Fruit fly (Drosophila melanogaster) whole organism, embryonic: ENCODE data around the gene mahe.

Experiments used
- Antp ChIP-seq: fragments of 200-800 bp; sonication (Bioruptor generic); optimal IDR thresholded peaks from 3 replicates; lab custom pipeline; 2016; ENCODE audit warnings: missing biosample characterization, missing genetic modification characterization
- CG10209 ChIP-seq: fragments of 200-800 bp; sonication (Bioruptor generic); optimal IDR thresholded peaks from 3 replicates; lab custom pipeline; 2017; ENCODE audit warnings: missing biosample characterization, mild to moderate bottlenecking, missing genetic modification characterization, missing genetic modification reagents
- CG10321 ChIP-seq: fragments of 200-800 bp; sonication (Bioruptor generic); IDR thresholded peaks from 2 replicates; pipeline ENCODE4 v1.3.6; 2022; ENCODE audit warnings: missing biosample characterization, missing genetic modification characterization
- CG10565 ChIP-seq: fragments of 200-800 bp; sonication (Bioruptor generic); optimal IDR thresholded peaks from 3 replicates; lab custom pipeline; 2016; ENCODE audit warnings: missing biosample characterization, mild to moderate bottlenecking, missing genetic modification characterization
- CG11247 ChIP-seq: fragments of 200-800 bp; sonication (Bioruptor generic); IDR thresholded peaks from 2 replicates; pipeline ENCODE4 v1.3.6; 2022; ENCODE audit warnings: missing biosample characterization, missing genetic modification characterization
- CG12104 ChIP-seq: fragments of 200-800 bp; sonication (Bioruptor generic); optimal IDR thresholded peaks from 3 replicates; lab custom pipeline; 2016; ENCODE audit warnings: missing biosample characterization, missing genetic modification characterization
- CG1529 ChIP-seq: fragments of 200-800 bp; sonication (Bioruptor generic); optimal IDR thresholded peaks from 3 replicates; lab custom pipeline; 2018; ENCODE audit warnings: missing biosample characterization, missing genetic modification characterization
- CG17361 ChIP-seq: fragments of 200-800 bp; sonication (Bioruptor generic); IDR thresholded peaks from 3 replicates; pipeline ENCODE4 v1.3.6; 2022; ENCODE audit warnings: missing biosample characterization, missing genetic modification characterization
- CG17568 ChIP-seq: fragments of 200-800 bp; sonication (Bioruptor generic); optimal IDR thresholded peaks from 2 replicates; lab custom pipeline; 2018; ENCODE audit warnings: missing biosample characterization, mild to moderate bottlenecking, missing genetic modification characterization, moderate library complexity
- CG2199 ChIP-seq: fragments of 200-800 bp; sonication (Bioruptor generic); IDR thresholded peaks from 3 replicates; pipeline ENCODE4 v1.3.6; 2022; ENCODE audit warnings: missing biosample characterization, missing genetic modification characterization
- CG2889 ChIP-seq: fragments of 200-800 bp; sonication (Bioruptor generic); IDR thresholded peaks from 3 replicates; pipeline ENCODE4 v1.3.6; 2022; ENCODE audit warnings: missing biosample characterization, missing genetic modification characterization
- CG31224 ChIP-seq: fragments of 200-800 bp; sonication (Bioruptor generic); IDR thresholded peaks from 2 replicates; pipeline ENCODE4 v1.3.6; 2022; ENCODE audit warnings: missing biosample characterization, missing genetic modification characterization
- CG32532 ChIP-seq: fragments of 200-800 bp; sonication (Bioruptor generic); IDR thresholded peaks from 2 replicates; pipeline ENCODE4 v1.3.6; 2022; ENCODE audit warnings: missing biosample characterization, missing genetic modification characterization
- CG4617 ChIP-seq: fragments of 200-800 bp; sonication (Bioruptor generic); optimal IDR thresholded peaks from 3 replicates; lab custom pipeline; 2016; ENCODE audit warnings: missing biosample characterization, missing genetic modification characterization, borderline replicate concordance
- CG4820 ChIP-seq: fragments of 200-800 bp; sonication (Bioruptor generic); optimal IDR thresholded peaks from 3 replicates; lab custom pipeline; 2016; ENCODE audit warnings: missing biosample characterization, missing genetic modification characterization
- CG6272 ChIP-seq: fragments of 200-800 bp; sonication (Bioruptor generic); IDR thresholded peaks from 2 replicates; pipeline ENCODE4 v1.3.6; 2022; ENCODE audit warnings: missing biosample characterization, missing genetic modification characterization
- CG7745 ChIP-seq: fragments of 200-800 bp; sonication (Bioruptor generic); optimal IDR thresholded peaks from 2 replicates; lab custom pipeline; 2018; ENCODE audit warnings: missing biosample characterization, mild to moderate bottlenecking, missing genetic modification characterization, moderate library complexity
- CG7786 ChIP-seq: fragments of 200-800 bp; sonication (Bioruptor generic); optimal IDR thresholded peaks from 2 replicates; lab custom pipeline; 2016; ENCODE audit warnings: missing biosample characterization, missing genetic modification characterization
- CG9215 ChIP-seq: fragments of 200-800 bp; sonication (Bioruptor generic); IDR thresholded peaks from 2 replicates; pipeline ENCODE4 v1.3.6; 2022; ENCODE audit warnings: missing biosample characterization, missing genetic modification characterization
- Camta ChIP-seq: fragments of 200-800 bp; sonication (Bioruptor generic); optimal IDR thresholded peaks from 2 replicates; lab custom pipeline; 2016; ENCODE audit warnings: missing biosample characterization, missing genetic modification characterization
- CrebB ChIP-seq: fragments of 200-800 bp; sonication (Bioruptor generic); optimal IDR thresholded peaks from 3 replicates; lab custom pipeline; 2018; ENCODE audit warnings: missing biosample characterization, mild to moderate bottlenecking, missing genetic modification characterization
- ERR ChIP-seq: fragments of 200-800 bp; sonication (Bioruptor generic); optimal IDR thresholded peaks from 2 replicates; lab custom pipeline; 2016; ENCODE audit warnings: missing biosample characterization, missing genetic modification characterization
- HLH54F ChIP-seq: fragments of 200-800 bp; sonication (Bioruptor generic); optimal IDR thresholded peaks from 3 replicates; lab custom pipeline; 2016; ENCODE audit warnings: missing biosample characterization, missing genetic modification characterization
- HLHmδ ChIP-seq: fragments of 200-800 bp; sonication (Bioruptor generic); optimal IDR thresholded peaks from 2 replicates; lab custom pipeline; 2018; ENCODE audit warnings: missing biosample characterization, mild to moderate bottlenecking, missing genetic modification characterization, moderate library complexity
- HmgZ ChIP-seq: fragments of 200-800 bp; sonication (Bioruptor generic); optimal IDR thresholded peaks from 2 replicates; lab custom pipeline; 2018; ENCODE audit warnings: missing biosample characterization, mild to moderate bottlenecking, missing genetic modification characterization
- Hr78 ChIP-seq, 2 experiments: fragments of 200-800 bp in 1 of 2; fragments of >200 bp in 1 of 2; sonication (Bioruptor generic) in 1 of 2; optimal IDR thresholded peaks; 2 replicates each; lab custom pipeline; 2017 to 2019; ENCODE audit warnings: missing biosample characterization in 2 of 2, missing genetic modification characterization in 2 of 2, mild to moderate bottlenecking in 1 of 2, moderate library complexity in 1 of 2
- Lpt ChIP-seq: fragments of >200 bp; optimal IDR thresholded peaks from 2 replicates; lab custom pipeline; 2018; ENCODE audit warnings: missing biosample characterization, missing genetic modification characterization
- Nf-YB ChIP-seq: fragments of 200-800 bp; sonication (Bioruptor generic); optimal IDR thresholded peaks from 3 replicates; lab custom pipeline; 2019; ENCODE audit warnings: missing biosample characterization, mild to moderate bottlenecking, missing genetic modification characterization, moderate library complexity
- Side ChIP-seq: fragments of 200-800 bp; sonication (Bioruptor generic); optimal IDR thresholded peaks from 2 replicates; lab custom pipeline; 2016; ENCODE audit warnings: missing biosample characterization, missing genetic modification characterization
- Tbp ChIP-seq: fragments of >200 bp; optimal IDR thresholded peaks from 2 replicates; lab custom pipeline; 2018; ENCODE audit warnings: missing biosample characterization, missing genetic modification characterization
- caup ChIP-seq: fragments of 200-800 bp; sonication (Bioruptor generic); optimal IDR thresholded peaks from 3 replicates; lab custom pipeline; 2017; ENCODE audit warnings: missing biosample characterization, mild to moderate bottlenecking, missing genetic modification characterization, moderate library complexity; ENCODE audit not compliant: severe bottlenecking
- chm ChIP-seq: fragments of 200-800 bp; sonication (Bioruptor generic); IDR thresholded peaks from 2 replicates; pipeline ENCODE4 v1.3.6; 2022; ENCODE audit warnings: missing biosample characterization, missing genetic modification characterization
- crol ChIP-seq: fragments of 200-800 bp; sonication (Bioruptor generic); IDR thresholded peaks from 2 replicates; pipeline ENCODE4 v1.3.6; 2022; ENCODE audit warnings: missing biosample characterization, missing genetic modification characterization
- dan ChIP-seq: fragments of 200-800 bp; sonication (Bioruptor generic); IDR thresholded peaks from 2 replicates; pipeline ENCODE4 v1.3.6; 2022; ENCODE audit warnings: missing biosample characterization, missing genetic modification characterization
- danr ChIP-seq: fragments of 200-800 bp; sonication (Bioruptor generic); IDR thresholded peaks from 2 replicates; pipeline ENCODE4 v1.3.6; 2022; ENCODE audit warnings: missing biosample characterization, missing genetic modification characterization
- disco-r ChIP-seq: fragments of 200-800 bp; sonication (Bioruptor generic); optimal IDR thresholded peaks from 2 replicates; lab custom pipeline; 2016; ENCODE audit warnings: missing biosample characterization, missing genetic modification characterization
- dm ChIP-seq: fragments of 200-800 bp; sonication (Bioruptor generic); optimal IDR thresholded peaks from 3 replicates; lab custom pipeline; 2016; ENCODE audit warnings: missing biosample characterization, missing genetic modification characterization
- dpn ChIP-seq, 2 experiments: fragments of 200-800 bp; sonication (Bioruptor generic); optimal IDR thresholded peaks; 3 replicates each; lab custom pipeline; 2016; ENCODE audit warnings: missing biosample characterization in 2 of 2, missing genetic modification characterization in 2 of 2
- hb ChIP-seq: fragments of 200-800 bp; sonication (Bioruptor generic); IDR thresholded peaks from 3 replicates; pipeline ENCODE4 v1.3.6; 2022; ENCODE audit warnings: missing biosample characterization, missing genetic modification characterization; ENCODE audit not compliant: partially characterized antibody
- lab ChIP-seq: fragments of 200-800 bp; sonication (Bioruptor generic); optimal IDR thresholded peaks from 3 replicates; lab custom pipeline; 2017; ENCODE audit warnings: missing biosample characterization, missing genetic modification characterization, mild to moderate bottlenecking, moderate library complexity, missing genetic modification reagents
- mirr ChIP-seq: fragments of 200-800 bp; sonication (Bioruptor generic); optimal IDR thresholded peaks from 3 replicates; lab custom pipeline; 2018; ENCODE audit warnings: missing biosample characterization, mild to moderate bottlenecking, missing genetic modification characterization
- nerfin-1 ChIP-seq: fragments of 200-800 bp; sonication (Bioruptor generic); optimal IDR thresholded peaks from 3 replicates; lab custom pipeline; 2019; ENCODE audit warnings: missing biosample characterization, mild to moderate bottlenecking, missing genetic modification characterization, moderate library complexity
- org-1 ChIP-seq: fragments of 200-800 bp; sonication (Bioruptor generic); optimal IDR thresholded peaks from 2 replicates; lab custom pipeline; 2017; ENCODE audit warnings: missing biosample characterization, missing genetic modification characterization
- psq ChIP-seq: fragments of 200-800 bp; sonication (Bioruptor generic); optimal IDR thresholded peaks from 2 replicates; lab custom pipeline; 2017; ENCODE audit warnings: missing biosample characterization, missing genetic modification characterization
- salm ChIP-seq: fragments of 200-800 bp; sonication (Bioruptor generic); optimal IDR thresholded peaks from 2 replicates; lab custom pipeline; 2018; ENCODE audit warnings: missing biosample characterization, mild to moderate bottlenecking, missing genetic modification characterization
- sc ChIP-seq, 3 experiments: fragments of >200 bp in 2 of 3; fragments of 200-800 bp in 1 of 3; sonication (Bioruptor generic) in 1 of 3; optimal IDR thresholded peaks; 2 replicates in 2 of 3; 3 replicates in 1 of 3; lab custom pipeline; 2017; ENCODE audit warnings: mild to moderate bottlenecking in 1 of 3, missing biosample characterization in 1 of 3, missing genetic modification characterization in 1 of 3, missing genetic modification reagents in 1 of 3
- sens ChIP-seq: fragments of 200-800 bp; sonication (Bioruptor generic); peaks from one replicate; lab custom pipeline; 2016; ENCODE audit warnings: missing biosample characterization, missing genetic modification characterization
- tgo ChIP-seq: fragments of 200-800 bp; sonication (Bioruptor generic); IDR thresholded peaks from 3 replicates; pipeline ENCODE4 v1.3.6; 2022; ENCODE audit warnings: missing biosample characterization, missing genetic modification characterization
- yki ChIP-seq: fragments of >200 bp; optimal IDR thresholded peaks from 3 replicates; lab custom pipeline; 2018
- zfh2 ChIP-seq: fragments of 200-800 bp; sonication (Bioruptor generic); optimal IDR thresholded peaks from 2 replicates; lab custom pipeline; 2016; ENCODE audit warnings: missing biosample characterization, missing genetic modification characterization

The mahe gene

DNA sequence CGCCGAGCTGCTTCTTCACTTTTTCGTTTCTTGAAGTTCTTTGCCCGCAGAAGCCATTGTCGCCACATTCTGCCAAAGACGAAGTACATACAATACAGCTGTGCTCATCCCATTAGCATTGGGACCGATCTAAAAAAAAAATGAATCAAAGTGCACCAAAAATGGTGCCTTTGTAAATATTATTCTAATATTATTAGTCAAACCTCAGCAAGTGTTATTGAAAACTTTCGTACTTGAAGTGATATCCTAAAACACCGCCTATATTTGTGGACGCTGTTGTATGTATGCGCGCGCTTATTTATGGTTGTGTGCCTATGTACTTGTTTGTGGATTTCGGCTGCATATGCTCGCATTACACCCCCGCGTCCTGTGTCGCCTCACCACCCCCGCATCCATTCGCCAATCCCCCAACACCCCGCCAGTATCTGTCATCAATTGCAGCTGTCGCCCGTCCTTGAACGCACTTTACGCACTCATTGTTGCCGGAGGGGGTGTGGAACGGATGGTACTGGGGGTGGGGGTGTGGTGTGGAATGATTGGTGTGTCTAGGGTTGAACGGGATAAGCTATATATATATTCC is 41.3 kb upstream of the mahe start (continued):
- no peak for TF ChIP-seq Tbp (GFP tag; lab: Kevin White, UChicago)
- peak; percentile 83 for TF ChIP-seq CG17568 (GFP tag; lab: Kevin White, UChicago)
- TF ChIP-seq chm (GFP tag; lab: Robert Waterston, UW): peak; percentile 90
- peak; percentile 80 for TF ChIP-seq salm
- peak; percentile 87 for TF ChIP-seq caup
- peak; percentile 76 for TF ChIP-seq CG32532 (GFP tag; lab: Robert Waterston, UW)
- TF ChIP-seq CG10321: peak; percentile 49; the same call in 1 of the 2 replicates
- TF ChIP-seq CG7745 (tag; lab: Kevin White, UChicago): no peak
- peak; percentile 52 for TF ChIP-seq CG9215 (GFP tag; lab: Robert Waterston, UW)
- TF ChIP-seq dpn (GFP tag; optimal IDR thresholded peaks at IDR 0.05; lab: Kevin White, UChicago): peak; percentile 69 to 87
- peak; percentile 15 for TF ChIP-seq dm (GFP tag; lab: Kevin White, UChicago)
- TF ChIP-seq sc (optimal IDR thresholded peaks at IDR 0.05; lab: Kevin White, UChicago): no peak
- TF ChIP-seq sc (GFP tag; optimal IDR thresholded peaks at IDR 0.05; lab: Kevin White, UChicago): peak; percentile 80
- no peak for TF ChIP-seq zfh2
- TF ChIP-seq HLHmδ (GFP tag; lab: Kevin White, UChicago): peak; percentile 22
- peak; percentile 86; the same call in 2 of the 3 replicates for TF ChIP-seq CG2199 (GFP tag; lab: Robert Waterston, UW)
- TF ChIP-seq danr (GFP tag; lab: Robert Waterston, UW): peak; percentile 66
- no peak for TF ChIP-seq Lpt (GFP tag; lab: Kevin White, UChicago)
- TF ChIP-seq ERR: peak; percentile 20
- peak; percentile 63 for TF ChIP-seq CG31224 (GFP tag; lab: Robert Waterston, UW)
- TF ChIP-seq yki (lab: Kevin White, UChicago): no peak
- TF ChIP-seq CG1529 (GFP tag; lab: Kevin White, UChicago): peak; percentile 79
- TF ChIP-seq sens: peak; percentile 97
- TF ChIP-seq CG12104 (GFP tag; lab: Kevin White, UChicago): peak; percentile 81
- peak; percentile 87 for TF ChIP-seq tgo (GFP tag; lab: Robert Waterston, UW)
- TF ChIP-seq dan (GFP tag; lab: Robert Waterston, UW): peak; percentile 70
- TF ChIP-seq Antp (GFP tag; lab: Kevin White, UChicago): peak; percentile 49
- TF ChIP-seq CG6272 (GFP tag; lab: Robert Waterston, UW): peak; percentile 72
- TF ChIP-seq CG7786: peak; percentile 59
- peak; percentile 81 for TF ChIP-seq CG11247 (GFP tag; lab: Robert Waterston, UW)
- TF ChIP-seq CG10209 (GFP tag; lab: Kevin White, UChicago): peak; percentile 85
- TF ChIP-seq hb (GFP tag; lab: Robert Waterston, UW): no peak
- peak; percentile 63 for TF ChIP-seq HLH54F
- TF ChIP-seq disco-r: peak; percentile 60
- TF ChIP-seq nerfin-1 (tag; lab: Kevin White, UChicago): peak; percentile 83
- peak; percentile 24 for TF ChIP-seq psq (GFP tag; lab: Kevin White, UChicago)
- peak in 1 of 2 experiments; percentile 68 for TF ChIP-seq Hr78 (GFP tag; optimal IDR thresholded peaks at IDR 0.05; lab: Kevin White, UChicago)
- TF ChIP-seq org-1 (GFP tag; lab: Kevin White, UChicago): peak; percentile 85
- peak; percentile 42 for TF ChIP-seq CG4617 (GFP tag; lab: Kevin White, UChicago)
- TF ChIP-seq CrebB (tag; lab: Kevin White, UChicago): peak; percentile 78
- peak; percentile 95 for TF ChIP-seq crol (GFP tag; lab: Robert Waterston, UW)
- TF ChIP-seq lab: peak; percentile 94
- TF ChIP-seq CG17361: peak; percentile 86
- TF ChIP-seq HmgZ: peak; percentile 75
- peak; percentile 11 for TF ChIP-seq CG10565
- peak; percentile 51 for TF ChIP-seq Side (GFP tag; lab: Kevin White, UChicago)
- peak; percentile 74; the same call in 2 of the 3 replicates for TF ChIP-seq CG2889
- peak; percentile 87 for TF ChIP-seq CG4820 (GFP tag; lab: Kevin White, UChicago)
- peak; percentile 58 for TF ChIP-seq Camta (GFP tag; lab: Kevin White, UChicago)
- peak; percentile 70 for TF ChIP-seq Nf-YB (GFP tag; lab: Kevin White, UChicago)
- TF ChIP-seq mirr (GFP tag; lab: Kevin White, UChicago): no peak
